Fruit fly (Drosophila melanogaster): ENCODE data around the gene CG16711.

Gene CG16711

DNA sequence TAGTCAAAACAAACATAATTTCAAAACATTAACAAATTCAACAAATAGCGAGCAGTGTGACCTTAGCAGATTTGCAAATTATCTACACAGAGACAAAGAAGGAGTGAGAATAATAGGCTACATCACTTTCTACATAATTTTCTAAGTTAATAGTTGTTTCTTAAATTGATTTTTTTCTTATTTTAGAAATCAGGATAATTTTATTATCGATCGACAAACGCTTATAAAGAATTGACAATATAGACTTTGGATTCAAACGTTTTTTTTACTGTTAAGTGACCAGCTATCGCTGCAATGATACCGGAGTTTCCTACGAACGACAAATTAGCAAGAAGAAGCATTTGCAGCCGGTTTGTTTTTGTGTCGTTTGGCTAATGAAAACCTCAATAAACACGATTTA, 19.0 kb downstream of the CG16711 start, which contains the start of the genes nbs and defl (continued):
- TF ChIP-seq zf30C (GFP tag; optimal IDR thresholded peaks at IDR 0.05) (peak; percentile 97), Hr78 (GFP tag; optimal IDR thresholded peaks at IDR 0.05) (no peak), HHEX (GFP tag; optimal IDR thresholded peaks at IDR 0.05) (peak; percentile 16), ac (GFP tag; optimal IDR thresholded peaks at IDR 0.05) (no peak), dmrt11E (tag; optimal IDR thresholded peaks at IDR 0.05) (peak; percentile 53), usp (GFP tag; optimal IDR thresholded peaks at IDR 0.05) (no peak), CG14860 (GFP tag; IDR thresholded peaks at IDR 0.05; ENCODE audit: partially characterized antibody) (peak; percentile 31; the same call in 1 of the 3 replicates), Pdp1 (GFP tag; optimal IDR thresholded peaks at IDR 0.05) (peak; percentile 59 to 69), CG12659 (GFP tag; optimal IDR thresholded peaks at IDR 0.05) (peak; percentile 74), Rx (GFP tag; IDR thresholded peaks at IDR 0.05) (peak; percentile 56; the same call in 1 of the 2 replicates), CG4282 (GFP tag; optimal IDR thresholded peaks at IDR 0.05) (no peak), danr (GFP tag; IDR thresholded peaks at IDR 0.05) (peak; percentile 44; the same call in 1 of the 2 replicates), p53 (GFP tag; optimal IDR thresholded peaks at IDR 0.05) (no peak), D19B (GFP tag; optimal IDR thresholded peaks at IDR 0.05) (no peak), eyg (GFP tag; optimal IDR thresholded peaks at IDR 0.05) (no peak), CTCF (GFP tag; optimal IDR thresholded peaks at IDR 0.05) (no peak), CG10959 (GFP tag; IDR thresholded peaks at IDR 0.05) (no peak), CG8388 (GFP tag; optimal IDR thresholded peaks at IDR 0.05) (peak; percentile 23), CG31224 (GFP tag; IDR thresholded peaks at IDR 0.05) (peak; percentile 46), fd64A (GFP tag; optimal IDR thresholded peaks at IDR 0.05) (no peak), CkIIα-i1 (GFP tag; IDR thresholded peaks at IDR 0.05) (no peak), CG12236 (GFP tag; optimal IDR thresholded peaks at IDR 0.05) (no peak), CG9817 (tag; optimal IDR thresholded peaks at IDR 0.05) (peak; percentile 61), pfk (GFP tag; optimal IDR thresholded peaks at IDR 0.05) (no peak), klu (GFP tag; IDR thresholded peaks at IDR 0.05) (peak; percentile 48; the same call in 1 of the 2 replicates), CG30431 (GFP tag; optimal IDR thresholded peaks at IDR 0.05) (no peak), corto (GFP tag; optimal IDR thresholded peaks at IDR 0.05) (no peak), CG6272 (GFP tag; IDR thresholded peaks at IDR 0.05) (peak; percentile 83), hbn (GFP tag; IDR thresholded peaks at IDR 0.05; ENCODE audit: partially characterized antibody) (no peak), org-1 (GFP tag; optimal IDR thresholded peaks at IDR 0.05) (no peak), CG4328 (GFP tag; optimal IDR thresholded peaks at IDR 0.05) (peak; percentile 55), mld (GFP tag; IDR thresholded peaks at IDR 0.05; ENCODE audit: partially characterized antibody) (no peak), CG33557 (GFP tag; optimal IDR thresholded peaks at IDR 0.05) (peak; percentile 16), disco-r (GFP tag; optimal IDR thresholded peaks at IDR 0.05) (peak; percentile 4), HLHmδ (GFP tag; optimal IDR thresholded peaks at IDR 0.05) (no peak), ap (GFP tag; IDR thresholded peaks at IDR 0.05) (no peak), CG1603 (tag; optimal IDR thresholded peaks at IDR 0.05) (no peak), Six4 (GFP tag; optimal IDR thresholded peaks at IDR 0.05) (peak; percentile 12), peb (GFP tag; IDR thresholded peaks at IDR 0.05) (no peak), CG7372 (GFP tag; IDR thresholded peaks at IDR 0.05) (peak; percentile 68), gro (GFP tag; optimal IDR thresholded peaks at IDR 0.05) (peak; percentile 57), seq (GFP tag; IDR thresholded peaks at IDR 0.05) (peak; percentile 39; the same call in 1 of the 2 replicates), HmgD (GFP tag; optimal IDR thresholded peaks at IDR 0.05) (peak; percentile 37), Fer2 (tag; optimal IDR thresholded peaks at IDR 0.05) (peak; percentile 55), CG1647 (GFP tag; optimal IDR thresholded peaks at IDR 0.05) (peak; percentile 31), inv (GFP tag; IDR thresholded peaks at IDR 0.05; ENCODE audit: partially characterized antibody) (peak; percentile 40; the same call in 1 of the 2 replicates), trem (tag; optimal IDR thresholded peaks at IDR 0.05) (peak; percentile 24), CG16863 (GFP tag; optimal IDR thresholded peaks at IDR 0.05) (peak; percentile 49), CG15479 (GFP tag; optimal IDR thresholded peaks at IDR 0.05) (no peak), CG15269 (tag; optimal IDR thresholded peaks at IDR 0.05) (no peak), H15 (GFP tag; IDR thresholded peaks at IDR 0.05) (peak; percentile 44; the same call in 1 of the 3 replicates)

All from whole organism, embryonic.